Fruit fly (Drosophila melanogaster): Measurements from ENCODE around the gene PAPLA1.

Gene PAPLA1

DNA sequence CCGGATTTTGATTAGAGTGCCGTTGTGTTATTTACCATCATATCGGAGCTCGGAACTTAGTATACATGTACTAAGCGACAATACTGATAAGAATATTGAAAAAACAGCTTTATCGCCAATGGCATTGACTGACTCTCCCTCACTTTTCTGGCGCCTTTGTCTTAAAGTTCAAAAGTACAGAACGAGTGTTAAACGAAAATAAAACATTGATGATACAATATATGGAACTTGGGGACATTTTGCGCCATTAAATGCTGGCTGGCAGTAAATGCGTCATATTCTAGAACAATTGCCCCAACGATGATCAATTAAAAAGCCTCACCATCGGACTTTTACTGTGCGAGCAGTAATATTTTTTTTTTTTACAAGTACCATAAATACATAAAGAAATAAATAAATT is 64.3 kb downstream of the PAPLA1 start:
- TF ChIP-seq tj (GFP tag; optimal IDR thresholded peaks at IDR 0.05), result peak; percentile 32
- TF ChIP-seq Crg-1 (GFP tag; optimal IDR thresholded peaks at IDR 0.05), result no peak
- TF ChIP-seq CG7101 (tag; optimal IDR thresholded peaks at IDR 0.05), result no peak
- TF ChIP-seq kay (GFP tag; ENCODE audit: borderline replicate concordance), result peak; percentile 13
- peak; percentile 12 for TF ChIP-seq Mnt (GFP tag; optimal IDR thresholded peaks at IDR 0.05)
- TF ChIP-seq CG12768 (GFP tag; optimal IDR thresholded peaks at IDR 0.05), result peak; percentile 39
- TF ChIP-seq CG33017 (tag; optimal IDR thresholded peaks at IDR 0.05), result peak; percentile 29

- TF ChIP-seq CG7101 (tag; optimal IDR thresholded peaks at IDR 0.05) (peak; percentile 30), cnc (optimal IDR thresholded peaks at IDR 0.05) (no peak), CG11617 (GFP tag; optimal IDR thresholded peaks at IDR 0.05) (peak; percentile 21), kay (GFP tag; ENCODE audit: borderline replicate concordance) (peak; percentile 85), Crg-1 (GFP tag; optimal IDR thresholded peaks at IDR 0.05) (no peak), toe (GFP tag; optimal IDR thresholded peaks at IDR 0.05) (no peak), tj (GFP tag; optimal IDR thresholded peaks at IDR 0.05) (no peak), Mnt (GFP tag; optimal IDR thresholded peaks at IDR 0.05) (no peak), CG33017 (tag; optimal IDR thresholded peaks at IDR 0.05) (peak; percentile 40), CG1620 (GFP tag; optimal IDR thresholded peaks at IDR 0.05) (no peak), ovo (GFP tag; optimal IDR thresholded peaks at IDR 0.05) (no peak), CG12768 (GFP tag; optimal IDR thresholded peaks at IDR 0.05) (no peak), bab1 (GFP tag; optimal IDR thresholded peaks at IDR 0.05) (no peak), CG5204 (GFP tag; optimal IDR thresholded peaks at IDR 0.05) (no peak), cic (GFP tag; optimal IDR thresholded peaks at IDR 0.05) (peak; percentile 17), Clk (GFP tag; optimal IDR thresholded peaks at IDR 0.05) (no peak), pad (GFP tag; optimal IDR thresholded peaks at IDR 0.05) (no peak), CG7045 (GFP tag; optimal IDR thresholded peaks at IDR 0.05) (no peak), CG14711 (tag; optimal IDR thresholded peaks at IDR 0.05) (no peak), Hr96 (GFP tag; optimal IDR thresholded peaks at IDR 0.05) (no peak)
Observed at dm6 chr2L:8094058-8094825, 65.2 kb downstream of the PAPLA1 start.

DNA sequence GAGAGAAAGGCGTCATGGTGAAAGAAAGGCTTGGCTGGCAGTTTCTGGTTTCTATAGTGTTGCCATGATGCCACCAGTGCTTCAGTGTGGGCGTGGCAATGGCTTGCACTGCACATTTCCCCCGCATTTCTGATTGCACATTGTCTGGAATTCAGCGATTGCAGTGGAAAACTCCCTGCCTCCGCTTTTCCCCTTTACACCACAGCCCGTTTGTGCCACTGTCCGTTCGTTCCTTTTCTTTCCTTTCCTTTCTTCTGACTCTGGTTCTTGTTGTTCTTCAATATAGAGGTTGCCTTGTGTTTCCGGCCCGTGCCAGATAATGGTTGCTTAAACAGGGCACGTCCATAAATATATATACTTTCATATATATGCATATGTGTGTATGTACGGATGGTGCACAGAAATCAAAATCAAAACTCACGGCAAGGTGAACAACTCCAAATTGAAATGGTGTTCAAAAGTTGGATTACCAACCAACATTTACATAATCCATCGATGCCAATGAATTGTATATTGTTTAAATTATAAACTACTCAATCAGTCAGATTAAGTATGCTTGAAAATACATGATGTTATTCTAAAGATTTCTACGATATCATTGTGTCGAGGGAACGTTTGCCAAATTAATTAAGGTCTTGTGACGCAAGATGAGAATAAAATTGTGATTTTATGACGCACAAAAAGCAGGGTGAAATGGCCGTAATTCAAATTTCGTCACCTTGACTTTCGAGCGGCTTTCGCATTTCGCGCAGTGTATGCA is 66.1 kb downstream of the PAPLA1 start:
- peak; percentile 43 for TF ChIP-seq tj (GFP tag; optimal IDR thresholded peaks at IDR 0.05)
- TF ChIP-seq cnc (optimal IDR thresholded peaks at IDR 0.05), result no peak
- TF ChIP-seq CG33017 (tag; optimal IDR thresholded peaks at IDR 0.05), result no peak
- TF ChIP-seq Hr96 (GFP tag; optimal IDR thresholded peaks at IDR 0.05), result no peak
- no peak for TF ChIP-seq CG7045 (GFP tag; optimal IDR thresholded peaks at IDR 0.05)
- no peak for TF ChIP-seq pad (GFP tag; optimal IDR thresholded peaks at IDR 0.05)
- peak; percentile 89 for TF ChIP-seq kay (GFP tag; ENCODE audit: borderline replicate concordance)
- TF ChIP-seq ovo (GFP tag; optimal IDR thresholded peaks at IDR 0.05), result no peak
- no peak for TF ChIP-seq CG12768 (GFP tag; optimal IDR thresholded peaks at IDR 0.05)
- TF ChIP-seq toe (GFP tag; optimal IDR thresholded peaks at IDR 0.05), result no peak
- TF ChIP-seq CG7101 (tag; optimal IDR thresholded peaks at IDR 0.05), result no peak
- no peak for TF ChIP-seq CG5204 (GFP tag; optimal IDR thresholded peaks at IDR 0.05)
- TF ChIP-seq Clk (GFP tag; optimal IDR thresholded peaks at IDR 0.05), result no peak
- no peak for TF ChIP-seq bab1 (GFP tag; optimal IDR thresholded peaks at IDR 0.05)
- TF ChIP-seq CG11617 (GFP tag; optimal IDR thresholded peaks at IDR 0.05), result no peak
- TF ChIP-seq Mnt (GFP tag; optimal IDR thresholded peaks at IDR 0.05), result no peak

DNA sequence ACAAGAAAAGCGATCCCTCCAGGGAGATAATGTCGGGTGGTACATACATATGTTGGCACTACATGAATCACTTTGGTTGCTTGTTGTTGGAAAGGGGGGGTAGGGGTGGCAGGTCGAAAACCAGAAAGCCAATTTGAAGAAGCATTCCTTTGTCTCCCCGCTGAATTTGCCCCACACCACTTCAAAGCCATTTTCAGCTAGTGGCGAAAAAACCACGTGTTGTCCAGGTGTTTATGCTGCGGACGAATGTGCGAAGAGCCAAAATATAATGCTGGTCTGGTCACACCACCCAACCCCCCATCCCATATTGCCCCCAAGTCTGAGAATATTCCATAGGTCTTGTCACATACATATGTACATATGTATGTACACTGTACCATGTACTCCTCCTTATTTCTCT is 67.5 kb downstream of the PAPLA1 start:
- TF ChIP-seq Hr96 (GFP tag; optimal IDR thresholded peaks at IDR 0.05) (no peak), ovo (GFP tag; optimal IDR thresholded peaks at IDR 0.05) (no peak), toe (GFP tag; optimal IDR thresholded peaks at IDR 0.05) (no peak), CG33017 (tag; optimal IDR thresholded peaks at IDR 0.05) (no peak), pad (GFP tag; optimal IDR thresholded peaks at IDR 0.05) (no peak), CG11617 (GFP tag; optimal IDR thresholded peaks at IDR 0.05) (no peak), CG7045 (GFP tag; optimal IDR thresholded peaks at IDR 0.05) (no peak), Mnt (GFP tag; optimal IDR thresholded peaks at IDR 0.05) (no peak), Crg-1 (GFP tag; optimal IDR thresholded peaks at IDR 0.05) (no peak), Clk (GFP tag; optimal IDR thresholded peaks at IDR 0.05) (no peak), cnc (optimal IDR thresholded peaks at IDR 0.05) (no peak), kay (GFP tag; ENCODE audit: borderline replicate concordance) (no peak), CG12768 (GFP tag; optimal IDR thresholded peaks at IDR 0.05) (no peak), CG14711 (tag; optimal IDR thresholded peaks at IDR 0.05) (no peak), CG7101 (tag; optimal IDR thresholded peaks at IDR 0.05) (no peak), cic (GFP tag; optimal IDR thresholded peaks at IDR 0.05) (no peak), CG1620 (GFP tag; optimal IDR thresholded peaks at IDR 0.05) (no peak), CG5204 (GFP tag; optimal IDR thresholded peaks at IDR 0.05) (no peak)

- TF ChIP-seq tj (GFP tag; optimal IDR thresholded peaks at IDR 0.05), result no peak
- TF ChIP-seq CG5204 (GFP tag; optimal IDR thresholded peaks at IDR 0.05), result no peak
- no peak for TF ChIP-seq Clk (GFP tag; optimal IDR thresholded peaks at IDR 0.05)
- no peak for TF ChIP-seq ovo (GFP tag; optimal IDR thresholded peaks at IDR 0.05)
- peak; percentile 57 for TF ChIP-seq kay (GFP tag; ENCODE audit: borderline replicate concordance)
- no peak for TF ChIP-seq Hr96 (GFP tag; optimal IDR thresholded peaks at IDR 0.05)
Observed at dm6 chr2L:8091429-8091828, 68.0 kb downstream of the PAPLA1 start.
